Worm (Caenorhabditis elegans): ENCODE data around the gene srz-105.
"Not testable (repeated sequence)": the region's sequence is repeated elsewhere in the genome, so short reads cannot be mapped to it uniquely, and the experiment has no call there.

The srz-105 gene

ce11 chrIV:16298851-16299250 lies 25.8 kb upstream of the srz-105 start, which contains the start of gene srz-72:
srz-72 (plus strand) TSS chrIV:16299151.
- TF ChIP-seq sma-3 (GFP tag; optimal IDR thresholded peaks at IDR 0.05), result no peak
- no peak for TF ChIP-seq lsy-2 (tag; optimal IDR thresholded peaks at IDR 0.05)
- TF ChIP-seq ceh-82 (tag; optimal IDR thresholded peaks at IDR 0.05), result no peak
- no peak for TF ChIP-seq zag-1 (tag; optimal IDR thresholded peaks at IDR 0.05)
- no peak for TF ChIP-seq skn-1 (tag; optimal IDR thresholded peaks at IDR 0.05)
- TF ChIP-seq unc-55 (GFP tag; optimal IDR thresholded peaks at IDR 0.05), result no peak
- TF ChIP-seq mab-5 (tag; optimal IDR thresholded peaks at IDR 0.05), result no peak
- no peak for TF ChIP-seq ceh-16 (tag; optimal IDR thresholded peaks at IDR 0.05)
- no peak for TF ChIP-seq elt-1 (tag; optimal IDR thresholded peaks at IDR 0.05)
- TF ChIP-seq F13H6.1 (tag; optimal IDR thresholded peaks at IDR 0.05), result no peak
- TF ChIP-seq nhr-11 (tag; optimal IDR thresholded peaks at IDR 0.05), result no peak
- TF ChIP-seq nhr-12 (tag; optimal IDR thresholded peaks at IDR 0.05), result no peak
- no peak for TF ChIP-seq unc-39 (tag; optimal IDR thresholded peaks at IDR 0.05)
- TF ChIP-seq unc-62 (GFP tag; optimal IDR thresholded peaks at IDR 0.05), result no peak
- TF ChIP-seq nhr-237 (tag; optimal IDR thresholded peaks at IDR 0.05), result no peak
- no peak for TF ChIP-seq nhr-21 (tag; optimal IDR thresholded peaks at IDR 0.05)
- no peak for TF ChIP-seq gmeb-1 (tag; optimal IDR thresholded peaks at IDR 0.05)
- no peak for TF ChIP-seq nhr-10 (tag; optimal IDR thresholded peaks at IDR 0.05)
- TF ChIP-seq peb-1 (tag; optimal IDR thresholded peaks at IDR 0.05), result no peak
- no peak for TF ChIP-seq Y55F3AM.14 (GFP tag; optimal IDR thresholded peaks at IDR 0.05)

ce11 chrIV:16306918-16307317 lies 17.8 kb upstream of the srz-105 start:
- TF ChIP-seq nhr-77 (tag; optimal IDR thresholded peaks at IDR 0.05) (no peak), F13H6.1 (tag; optimal IDR thresholded peaks at IDR 0.05) (no peak), elt-3 (tag; optimal IDR thresholded peaks at IDR 0.05) (no peak), ceh-82 (tag; optimal IDR thresholded peaks at IDR 0.05) (no peak), nhr-12 (tag; optimal IDR thresholded peaks at IDR 0.05) (no peak), lin-11 (tag; optimal IDR thresholded peaks at IDR 0.05) (no peak)

ce11 chrIV:16307925-16308324 lies 16.8 kb upstream of the srz-105 start, which contains the start of gene rac-2:
rac-2 (plus strand) TSS chrIV:16308225.
- not testable (repeated sequence) for TF ChIP-seq dmd-4, lin-39, mdl-1 (tag; optimal IDR thresholded peaks at IDR 0.05)

ce11 chrIV:16310103-16310502 lies 14.6 kb upstream of the srz-105 start:
- no peak for TF ChIP-seq egl-27 (tag; optimal IDR thresholded peaks at IDR 0.05)
- no peak for TF ChIP-seq sma-9 (GFP tag; optimal IDR thresholded peaks at IDR 0.05)
- no peak for TF ChIP-seq sma-9 (tag; optimal IDR thresholded peaks at IDR 0.05)
- no peak for TF ChIP-seq aly-2 (tag; optimal IDR thresholded peaks at IDR 0.05)
- TF ChIP-seq lin-39 (tag; optimal IDR thresholded peaks at IDR 0.05), result no peak
- TF ChIP-seq nhr-77 (tag; optimal IDR thresholded peaks at IDR 0.05), result no peak

ce11 chrIV:16320410-16320809 lies 4.3 kb upstream of the srz-105 start, which contains the start of gene K03D3.5:
K03D3.5 (minus strand) TSS chrIV:16320510.
- TF ChIP-seq nhr-23 (tag; optimal IDR thresholded peaks at IDR 0.05) (no peak), mbf-1 (tag; optimal IDR thresholded peaks at IDR 0.05) (no peak), peb-1 (tag; optimal IDR thresholded peaks at IDR 0.05) (no peak), snpc-4 (tag; optimal IDR thresholded peaks at IDR 0.05) (no peak), nhr-6 (tag; optimal IDR thresholded peaks at IDR 0.05) (no peak), ztf-11 (tag; optimal IDR thresholded peaks at IDR 0.05) (no peak), nhr-11 (tag; optimal IDR thresholded peaks at IDR 0.05) (no peak), nhr-77 (tag; optimal IDR thresholded peaks at IDR 0.05) (no peak), ZK546.5 (tag; optimal IDR thresholded peaks at IDR 0.05) (no peak), nhr-21 (tag; optimal IDR thresholded peaks at IDR 0.05) (no peak), Y55F3AM.14 (GFP tag; optimal IDR thresholded peaks at IDR 0.05) (no peak), elt-1 (tag; optimal IDR thresholded peaks at IDR 0.05) (no peak)

All from whole organism, L2 larva.